Fruit fly (Drosophila melanogaster): Measurements from ENCODE around the gene Acbp1.

Gene Acbp1

dm6 chr2L:8162307-8163024 is at the start of gene Acbp1:
TSS of gene Acbp1 (minus strand) at chr2L:8162452.
- peak; percentile 93 for TF ChIP-seq bab2 (GFP tag; optimal IDR thresholded peaks at IDR 0.05)
- TF ChIP-seq Kr (GFP tag; optimal IDR thresholded peaks at IDR 0.05): peak; percentile 92
- peak; percentile 88 for TF ChIP-seq CG18764 (GFP tag; optimal IDR thresholded peaks at IDR 0.05)
- peak; percentile 91 for TF ChIP-seq Dad (GFP tag; optimal IDR thresholded peaks at IDR 0.05)
- peak; percentile 87 for TF ChIP-seq CG14050 (GFP tag; IDR thresholded peaks at IDR 0.05)
- TF ChIP-seq CG7271 (tag; optimal IDR thresholded peaks at IDR 0.05): peak; percentile 89
- peak; percentile 94 for TF ChIP-seq Atf6 (GFP tag; IDR thresholded peaks at IDR 0.05)
- peak; percentile 86 for TF ChIP-seq CG16815 (GFP tag; optimal IDR thresholded peaks at IDR 0.05)
- peak; percentile 96 for TF ChIP-seq nau (GFP tag; optimal IDR thresholded peaks at IDR 0.05)
- no peak for TF ChIP-seq Tbp (GFP tag; optimal IDR thresholded peaks at IDR 0.05)
- TF ChIP-seq CG6813 (GFP tag; optimal IDR thresholded peaks at IDR 0.05): peak; percentile 99
- TF ChIP-seq CG9437 (GFP tag; optimal IDR thresholded peaks at IDR 0.05): peak; percentile 93
- TF ChIP-seq ken (GFP tag; IDR thresholded peaks at IDR 0.05): peak; percentile 90
- peak; percentile 94 for TF ChIP-seq pzg (GFP tag; optimal IDR thresholded peaks at IDR 0.05)
- TF ChIP-seq cg (GFP tag; optimal IDR thresholded peaks at IDR 0.05): no peak
- no peak for TF ChIP-seq usp (GFP tag; optimal IDR thresholded peaks at IDR 0.05)
- TF ChIP-seq GATAe (GFP tag; conservative IDR thresholded peaks at IDR 0.05): peak; percentile 71
- peak; percentile 98 for TF ChIP-seq scrt (GFP tag; optimal IDR thresholded peaks at IDR 0.05)
- peak; percentile 79 for TF ChIP-seq CG10959 (GFP tag; IDR thresholded peaks at IDR 0.05)
- peak; percentile 91 for TF ChIP-seq CG11456 (GFP tag; IDR thresholded peaks at IDR 0.05)
- TF ChIP-seq CG12942 (GFP tag; optimal IDR thresholded peaks at IDR 0.05): peak; percentile 82
- peak; percentile 97 for TF ChIP-seq CG12071 (GFP tag; optimal IDR thresholded peaks at IDR 0.05)
- TF ChIP-seq MBD-R2 (GFP tag; IDR thresholded peaks at IDR 0.05): peak; percentile 84
- TF ChIP-seq CG5245 (GFP tag; optimal IDR thresholded peaks at IDR 0.05): peak; percentile 70
- peak; percentile 96 for TF ChIP-seq stwl (tag; optimal IDR thresholded peaks at IDR 0.05)
- TF ChIP-seq psq (GFP tag; optimal IDR thresholded peaks at IDR 0.05): peak; percentile 64
- TF ChIP-seq Fer2 (tag; optimal IDR thresholded peaks at IDR 0.05): peak; percentile 93
- TF ChIP-seq CG4282 (GFP tag; optimal IDR thresholded peaks at IDR 0.05): peak; percentile 98
- peak; percentile 95 for TF ChIP-seq NfI (GFP tag; optimal IDR thresholded peaks at IDR 0.05)
- peak; percentile 97 for TF ChIP-seq CG8388 (GFP tag; optimal IDR thresholded peaks at IDR 0.05)
- peak; percentile 97 for TF ChIP-seq CG13775 (GFP tag; optimal IDR thresholded peaks at IDR 0.05)
- peak; percentile 88 for TF ChIP-seq CG8281 (tag; optimal IDR thresholded peaks at IDR 0.05)
- TF ChIP-seq Sry-β (GFP tag; optimal IDR thresholded peaks at IDR 0.05): peak; percentile 62
- peak; percentile 98 for TF ChIP-seq mam (GFP tag; optimal IDR thresholded peaks at IDR 0.05)
- TF ChIP-seq gsb-n (tag; optimal IDR thresholded peaks at IDR 0.05): peak; percentile 98
- peak; percentile 61 for TF ChIP-seq CG3995 (GFP tag; optimal IDR thresholded peaks at IDR 0.05)
- peak; percentile 97 for TF ChIP-seq Spps (tag; optimal IDR thresholded peaks at IDR 0.05)
- peak; percentile 94 for TF ChIP-seq fd102C (GFP tag; optimal IDR thresholded peaks at IDR 0.05)
- TF ChIP-seq luna (GFP tag; optimal IDR thresholded peaks at IDR 0.05): peak; percentile 90
- TF ChIP-seq fu2 (GFP tag; optimal IDR thresholded peaks at IDR 0.05): peak; percentile 96
- peak; percentile 93 for TF ChIP-seq vfl (GFP tag; optimal IDR thresholded peaks at IDR 0.05)
- TF ChIP-seq Blimp-1 (GFP tag; optimal IDR thresholded peaks at IDR 0.05): peak; percentile 96
- TF ChIP-seq ato (GFP tag; IDR thresholded peaks at IDR 0.05; ENCODE audit: partially characterized antibody): peak; percentile 68
- peak; percentile 78 for TF ChIP-seq ap (GFP tag; IDR thresholded peaks at IDR 0.05)
- peak; percentile 68 for TF ChIP-seq sim (GFP tag; IDR thresholded peaks at IDR 0.05)
- peak; percentile 97 for TF ChIP-seq Meics (GFP tag; optimal IDR thresholded peaks at IDR 0.05)
- TF ChIP-seq CG2120 (GFP tag; optimal IDR thresholded peaks at IDR 0.05): peak; percentile 98
- TF ChIP-seq CG8089 (GFP tag; optimal IDR thresholded peaks at IDR 0.05): peak; percentile 92
- peak; percentile 88 for TF ChIP-seq Myb (GFP tag; optimal IDR thresholded peaks at IDR 0.05)
- peak; percentile 92 for TF ChIP-seq ind (GFP tag; optimal IDR thresholded peaks at IDR 0.05)

Data from whole organism, embryonic.